Fruit fly (Drosophila melanogaster): ENCODE data around the gene kdn.

kdn gene

DNA sequence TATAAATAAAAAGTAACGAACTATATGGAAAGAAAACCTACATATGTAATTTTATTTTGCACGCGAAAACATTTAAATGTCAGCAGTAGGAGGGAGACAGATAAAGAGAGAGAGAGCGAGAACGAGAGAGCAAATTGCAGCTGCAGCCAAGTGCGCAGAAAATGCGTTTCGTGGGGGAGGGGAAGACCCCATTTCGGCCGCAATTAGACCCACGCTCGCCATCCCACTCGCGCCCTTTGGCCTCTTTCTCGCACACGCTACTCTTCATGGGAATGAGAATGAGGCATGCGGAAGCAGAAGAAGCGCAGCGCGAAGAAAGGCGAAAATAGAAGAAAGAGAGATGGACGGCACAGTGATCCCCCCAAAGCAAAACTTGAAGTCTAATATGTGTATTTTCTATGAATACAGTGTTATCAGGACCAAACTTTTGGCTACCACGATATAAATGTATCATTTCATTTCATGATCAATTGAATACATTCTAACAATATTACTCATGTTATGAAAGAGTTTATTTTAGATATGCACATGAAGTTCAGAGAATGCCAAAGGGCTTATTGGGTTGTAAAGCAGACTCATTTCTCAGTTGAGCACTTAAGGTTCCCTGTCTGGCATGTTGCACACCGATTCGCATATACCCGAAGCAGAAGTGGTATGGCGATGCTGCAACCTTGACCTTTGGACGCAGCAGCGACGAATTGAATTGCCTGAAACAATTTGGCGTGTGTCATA, 17.3 kb upstream of the kdn start:
- no peak for TF ChIP-seq Dll (optimal IDR thresholded peaks at IDR 0.05)
- no peak for TF ChIP-seq CG8478 (optimal IDR thresholded peaks at IDR 0.05)
- no peak for TF ChIP-seq usp (GFP tag; optimal IDR thresholded peaks at IDR 0.05)
- no peak for TF ChIP-seq pan (optimal IDR thresholded peaks at IDR 0.05)
- no peak for TF ChIP-seq psq (optimal IDR thresholded peaks at IDR 0.05)
- no peak for TF ChIP-seq EcR (GFP tag; optimal IDR thresholded peaks at IDR 0.05)

DNA sequence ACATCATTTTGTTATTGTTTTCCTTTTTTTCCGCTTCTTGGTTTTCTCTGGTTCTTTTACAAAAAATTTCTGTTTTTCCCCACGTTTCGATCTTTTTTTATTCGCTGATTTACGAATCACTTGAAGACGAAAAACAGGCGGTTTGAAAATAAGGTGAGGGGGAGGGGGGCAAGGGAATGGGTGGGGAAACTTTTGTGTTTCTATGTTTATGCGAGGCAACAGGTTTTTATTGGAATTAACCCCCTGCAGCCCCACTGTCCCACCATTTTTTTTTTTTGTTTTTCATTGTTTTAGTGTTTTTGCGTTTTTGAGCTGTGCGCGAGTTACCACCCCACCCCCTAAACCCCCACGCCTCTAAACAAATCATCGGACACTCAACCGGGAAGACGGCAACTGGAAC, 15.5 kb upstream of the kdn start:
- TF ChIP-seq EcR (GFP tag; optimal IDR thresholded peaks at IDR 0.05) (no peak), psq (optimal IDR thresholded peaks at IDR 0.05) (no peak), Dll (optimal IDR thresholded peaks at IDR 0.05) (no peak), pan (optimal IDR thresholded peaks at IDR 0.05) (no peak), usp (GFP tag; optimal IDR thresholded peaks at IDR 0.05) (no peak), CG8478 (optimal IDR thresholded peaks at IDR 0.05) (no peak)

DNA sequence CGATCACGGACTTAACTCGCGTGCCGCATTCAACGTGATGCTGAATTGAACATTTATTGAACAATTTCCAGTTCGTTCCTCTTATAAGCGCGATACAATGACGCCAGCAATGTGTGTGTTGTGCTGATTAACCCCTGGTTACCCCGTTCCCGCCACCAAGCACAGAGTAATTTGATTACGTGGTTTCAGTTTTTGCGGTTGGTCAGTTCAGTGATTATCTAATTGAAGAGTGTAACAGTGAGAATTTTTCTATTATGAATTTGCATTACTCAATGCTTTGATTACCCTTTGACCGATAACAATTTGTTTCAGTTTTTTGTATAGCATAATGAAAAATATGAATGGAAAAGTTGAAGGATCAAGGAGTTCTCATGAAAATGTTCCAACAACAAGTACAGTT, 12.7 kb upstream of the kdn start, which contains the start of gene CG3842:
TSS of gene CG3842 (plus strand) at position 61 of the 400 bp plus-strand sequence.
- TF ChIP-seq pan (optimal IDR thresholded peaks at IDR 0.05) (no peak), EcR (GFP tag; optimal IDR thresholded peaks at IDR 0.05) (no peak), Dll (optimal IDR thresholded peaks at IDR 0.05) (no peak), psq (optimal IDR thresholded peaks at IDR 0.05) (no peak), usp (GFP tag; optimal IDR thresholded peaks at IDR 0.05) (no peak), CG8478 (optimal IDR thresholded peaks at IDR 0.05) (no peak)

DNA sequence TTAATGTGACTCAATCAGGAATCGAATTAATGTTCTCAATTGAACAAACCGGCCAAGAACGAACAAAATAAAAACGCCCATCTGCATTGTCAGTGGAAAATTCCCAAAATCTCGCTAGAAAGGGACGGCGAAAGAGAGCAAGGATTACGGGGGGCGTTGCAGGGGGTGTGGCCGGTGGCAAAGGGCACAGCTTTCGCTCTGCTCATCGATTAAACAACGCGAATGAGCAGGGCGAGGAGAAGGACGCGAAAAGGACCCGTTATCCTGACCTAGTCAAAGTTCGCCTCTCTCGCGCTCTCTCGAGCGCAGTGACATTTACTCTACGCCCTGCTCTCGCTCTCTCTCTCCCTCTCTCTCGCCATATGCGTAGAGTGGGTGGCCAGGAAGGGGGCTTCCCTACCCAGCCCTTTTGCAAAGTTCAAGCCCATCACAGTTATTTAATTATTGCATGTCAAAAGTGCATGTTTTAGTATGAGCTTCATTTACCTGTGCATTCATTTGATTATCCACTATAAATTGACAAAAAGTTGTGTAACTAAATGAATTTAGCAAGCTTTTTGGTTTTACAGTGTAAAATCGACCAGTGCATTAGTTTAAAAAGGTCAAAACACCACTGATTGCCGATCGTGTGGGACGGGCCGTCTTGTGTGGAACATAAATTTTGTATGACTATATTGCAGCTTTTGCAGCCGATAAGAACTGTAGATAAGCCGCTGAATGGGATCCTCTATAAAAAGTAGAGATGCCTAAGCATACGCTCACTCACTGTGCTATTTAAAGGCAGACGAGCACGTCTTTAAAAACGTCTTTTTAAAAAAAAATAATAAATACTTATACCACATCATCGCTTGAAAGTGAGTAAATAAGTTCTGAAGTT, 11.5 kb upstream of the kdn start:
- TF ChIP-seq CG8478 (optimal IDR thresholded peaks at IDR 0.05) (no peak), EcR (GFP tag; optimal IDR thresholded peaks at IDR 0.05) (no peak), psq (optimal IDR thresholded peaks at IDR 0.05) (no peak), Dll (optimal IDR thresholded peaks at IDR 0.05) (no peak), usp (GFP tag; optimal IDR thresholded peaks at IDR 0.05) (no peak), pan (optimal IDR thresholded peaks at IDR 0.05) (no peak)

DNA sequence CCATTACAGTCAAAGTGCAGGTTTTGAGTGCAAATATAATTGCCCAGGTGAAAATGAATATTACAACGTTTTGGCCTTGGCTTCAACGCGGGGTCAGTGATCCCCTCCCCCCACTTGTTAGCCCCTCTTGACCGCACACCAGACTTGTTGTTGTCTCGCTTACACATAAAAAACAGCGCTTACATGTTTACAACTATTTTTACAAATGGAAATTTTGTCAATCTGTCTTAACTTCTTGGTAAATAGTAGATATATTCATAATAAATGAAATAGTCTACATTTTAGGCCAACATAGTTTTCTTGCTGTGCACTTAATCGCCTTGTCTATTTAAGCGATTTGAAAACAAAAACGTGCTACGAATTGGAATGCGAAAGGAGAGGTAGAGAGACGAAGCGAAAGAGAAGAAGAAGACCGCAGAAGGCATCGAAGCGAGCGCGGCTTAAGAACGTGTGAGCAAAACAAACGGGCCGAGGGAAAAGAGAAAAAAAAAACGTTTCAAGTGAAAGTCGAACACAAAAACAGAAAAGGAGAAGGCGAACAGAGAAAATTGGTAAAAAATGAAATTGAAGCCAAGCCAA, 10.4 kb upstream of the kdn start:
- TF ChIP-seq Dll (optimal IDR thresholded peaks at IDR 0.05) (no peak), psq (optimal IDR thresholded peaks at IDR 0.05) (no peak), pan (optimal IDR thresholded peaks at IDR 0.05) (no peak), EcR (GFP tag; optimal IDR thresholded peaks at IDR 0.05) (peak in 1 of 2 experiments; percentile 30)

DNA sequence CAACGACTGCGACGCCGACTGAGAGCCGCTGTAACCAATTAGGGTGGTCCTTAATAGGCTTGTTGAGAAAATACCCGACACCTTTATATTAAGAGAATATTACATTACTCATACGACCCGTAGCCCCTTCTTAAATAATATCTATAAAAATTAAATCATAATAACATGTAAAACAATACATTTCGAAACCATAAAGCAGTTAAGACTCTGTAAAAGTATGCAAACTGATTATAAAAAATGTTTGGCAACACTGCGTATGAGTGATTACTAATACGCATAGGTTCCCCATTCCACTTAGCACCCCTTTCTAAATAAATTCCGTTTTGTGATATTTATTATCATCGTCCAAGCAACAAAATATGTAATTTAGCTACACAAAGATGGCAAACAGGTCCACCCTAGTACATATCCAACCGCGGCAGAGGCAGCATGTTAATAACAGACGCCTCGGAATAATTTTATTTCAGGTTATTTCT, 9.8 kb upstream of the kdn start:
- TF ChIP-seq CG8478 (optimal IDR thresholded peaks at IDR 0.05), result no peak
- TF ChIP-seq psq (optimal IDR thresholded peaks at IDR 0.05), result no peak
- TF ChIP-seq Dll (optimal IDR thresholded peaks at IDR 0.05), result no peak
- no peak for TF ChIP-seq usp (GFP tag; optimal IDR thresholded peaks at IDR 0.05)

DNA sequence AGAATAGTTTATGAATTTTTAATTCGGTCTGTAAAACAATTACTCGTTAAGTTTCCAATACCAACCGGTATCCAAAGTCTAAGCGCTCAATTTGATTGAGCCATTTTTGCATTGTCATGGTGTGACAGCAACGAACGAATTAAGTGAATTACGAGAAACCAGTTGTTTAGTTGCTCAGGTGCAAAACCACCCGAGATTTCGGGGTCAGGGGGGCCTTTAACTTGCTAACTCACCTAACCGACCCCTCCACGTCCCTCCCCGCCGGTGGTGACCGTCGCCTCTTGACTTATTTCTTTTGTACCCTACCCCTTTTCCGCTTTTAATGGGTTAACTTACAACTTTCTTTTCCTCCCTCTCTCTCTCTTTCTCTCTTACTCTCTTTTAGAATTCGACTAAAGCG, 8.8 kb upstream of the kdn start:
- TF ChIP-seq psq (optimal IDR thresholded peaks at IDR 0.05) (no peak), pan (optimal IDR thresholded peaks at IDR 0.05) (no peak), CG8478 (optimal IDR thresholded peaks at IDR 0.05) (no peak)

DNA sequence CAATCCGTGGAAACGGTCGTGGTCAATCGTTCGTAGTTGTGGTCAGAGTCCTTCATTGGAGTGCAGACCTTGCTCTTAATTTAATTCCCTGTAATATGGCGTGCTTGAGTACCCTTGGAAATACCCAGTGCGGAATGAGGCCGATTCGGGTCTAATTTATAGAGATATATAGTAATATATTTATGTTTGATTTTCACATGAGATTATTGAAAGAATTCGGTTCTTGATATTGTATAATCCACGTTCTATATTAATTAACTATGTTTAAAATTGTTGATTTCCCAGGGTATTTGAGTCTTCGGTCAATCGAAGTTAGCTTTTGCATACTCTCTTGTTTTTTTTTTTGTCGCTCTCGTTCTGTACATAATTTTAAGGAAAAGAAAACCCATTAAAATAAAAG, 7.1 kb upstream of the kdn start:
- TF ChIP-seq EcR (GFP tag; optimal IDR thresholded peaks at IDR 0.05) (no peak), Dll (optimal IDR thresholded peaks at IDR 0.05) (no peak), CG8478 (optimal IDR thresholded peaks at IDR 0.05) (no peak), pan (optimal IDR thresholded peaks at IDR 0.05) (peak; percentile 76), usp (GFP tag; optimal IDR thresholded peaks at IDR 0.05) (no peak), psq (optimal IDR thresholded peaks at IDR 0.05) (no peak)

DNA sequence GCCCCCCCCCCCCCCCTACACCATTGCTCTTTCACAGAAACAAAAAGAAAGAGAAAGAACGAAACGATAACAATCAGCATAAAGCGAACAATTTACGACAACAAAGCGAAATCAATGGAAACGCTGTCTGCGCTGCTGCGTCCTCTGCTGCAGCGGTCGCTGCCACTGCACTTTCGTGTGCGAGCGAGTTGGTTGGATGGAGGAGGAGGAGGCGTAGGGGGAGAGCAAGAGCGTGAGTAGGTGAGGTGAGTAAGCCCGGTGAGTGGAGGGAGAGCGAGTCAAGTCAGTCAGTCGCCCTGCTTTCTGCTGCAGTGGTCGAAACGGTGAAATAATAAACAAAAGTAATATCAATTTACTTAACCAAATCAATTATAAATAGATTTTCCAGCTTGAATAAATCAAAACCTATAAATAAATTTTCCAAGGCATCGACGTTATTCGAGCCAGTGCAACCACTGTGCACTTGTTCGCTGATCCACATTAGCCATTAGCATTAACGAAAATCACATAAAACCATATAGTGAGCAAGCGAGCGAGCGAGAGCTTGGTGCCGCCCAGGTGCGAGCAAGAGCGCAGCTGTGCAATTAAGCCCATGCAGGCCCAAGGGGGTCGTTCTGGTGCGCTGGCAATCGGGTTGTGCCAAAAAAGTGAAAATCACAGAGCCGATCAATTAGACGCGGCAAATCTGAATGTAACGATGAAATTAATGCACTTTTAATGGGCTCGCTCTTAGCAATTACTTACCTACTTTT, 6.5 kb upstream of the kdn start:
- TF ChIP-seq Dll (optimal IDR thresholded peaks at IDR 0.05) (peak; percentile 62), pan (optimal IDR thresholded peaks at IDR 0.05) (no peak), psq (optimal IDR thresholded peaks at IDR 0.05) (no peak), usp (GFP tag; optimal IDR thresholded peaks at IDR 0.05) (no peak), CG8478 (optimal IDR thresholded peaks at IDR 0.05) (no peak)

DNA sequence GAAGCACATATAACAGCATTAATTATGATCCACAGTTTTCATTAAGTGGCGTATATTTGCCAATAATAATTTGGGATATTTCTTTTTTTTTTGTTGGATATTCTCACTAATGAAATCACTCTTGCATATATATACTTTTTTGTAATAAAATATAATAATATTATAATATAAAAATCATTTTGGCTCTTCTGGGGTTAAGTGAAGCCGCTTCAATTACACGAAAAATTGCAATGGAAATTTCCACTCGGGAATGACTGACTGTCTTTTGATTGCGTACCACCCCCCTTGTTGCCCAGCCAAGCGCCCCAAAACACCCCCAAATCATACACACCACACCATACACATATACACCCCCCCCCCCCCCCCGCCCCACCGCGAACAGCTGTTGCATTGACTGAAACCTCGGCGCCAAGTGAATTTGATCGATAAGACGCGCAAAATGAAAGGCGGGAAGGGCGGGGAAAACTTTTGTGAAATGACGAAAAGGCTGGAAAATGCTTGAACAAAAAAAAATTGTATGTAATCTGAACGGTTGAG, 5.8 kb upstream of the kdn start:
- TF ChIP-seq CG8478 (optimal IDR thresholded peaks at IDR 0.05) (no peak), pan (optimal IDR thresholded peaks at IDR 0.05) (no peak), Dll (optimal IDR thresholded peaks at IDR 0.05) (no peak), psq (optimal IDR thresholded peaks at IDR 0.05) (no peak), usp (GFP tag; optimal IDR thresholded peaks at IDR 0.05) (no peak), EcR (GFP tag; optimal IDR thresholded peaks at IDR 0.05) (no peak)

DNA sequence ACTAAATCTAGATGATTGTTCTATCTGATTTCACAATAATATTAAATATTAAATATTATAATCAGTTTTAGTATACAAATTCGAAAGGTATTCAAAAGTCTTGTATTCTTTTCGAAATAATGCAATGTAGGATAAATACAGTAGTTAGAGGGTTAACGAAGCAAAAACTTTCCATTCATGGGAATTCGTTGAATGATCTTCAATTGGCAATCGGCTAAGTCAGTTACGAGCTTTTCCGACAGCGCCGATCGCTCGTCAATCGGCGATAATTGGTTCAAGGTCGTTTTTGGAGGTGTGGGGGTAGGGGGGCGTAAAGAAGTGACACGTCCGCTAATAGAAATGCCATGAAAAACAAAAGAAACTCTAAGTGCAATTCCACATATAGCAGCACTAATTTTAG, 4.3 kb upstream of the kdn start:
- no peak for TF ChIP-seq usp (GFP tag; optimal IDR thresholded peaks at IDR 0.05)
- TF ChIP-seq EcR (GFP tag; optimal IDR thresholded peaks at IDR 0.05), result no peak
